Worm (Caenorhabditis elegans) whole organism, mixed stage, embryonic: ENCODE data around the gene sul-1.

Experiments
- bed-3 ChIP-seq: fragments of 200-800 bp; sonication (Bioruptor generic); optimal IDR thresholded peaks from 3 replicates; lab custom pipeline; 2018; ENCODE audit warnings: mild to moderate bottlenecking, missing genetic modification characterization, moderate library complexity, missing compliant biosample characterization
- blmp-1 ChIP-seq: fragments of 150-350 bp; optimal IDR thresholded peaks from 2 replicates; lab custom pipeline; 2014; ENCODE audit warnings: missing biosample characterization, missing genetic modification characterization
- ceh-39 ChIP-seq: fragments of 150-350 bp; optimal IDR thresholded peaks from 2 replicates; lab custom pipeline; 2014; ENCODE audit warnings: missing biosample characterization, missing genetic modification characterization
- ceh-43 ChIP-seq: fragments of 200-800 bp; sonication (Bioruptor generic); optimal IDR thresholded peaks from 2 replicates; lab custom pipeline; 2018; ENCODE audit warnings: mild to moderate bottlenecking, missing genetic modification characterization, moderate library complexity, missing compliant biosample characterization
- ces-1 ChIP-seq: fragments of 150-350 bp; optimal IDR thresholded peaks from 2 replicates; lab custom pipeline; 2014; ENCODE audit warnings: missing biosample characterization, missing genetic modification reagents, missing genetic modification characterization
- cnd-1 ChIP-seq: fragments of 200-800 bp; sonication (Bioruptor generic); optimal IDR thresholded peaks from 2 replicates; lab custom pipeline; 2018; ENCODE audit warnings: mild to moderate bottlenecking, missing genetic modification characterization, missing compliant biosample characterization
- drap-1 ChIP-seq: fragments of 200-800 bp; sonication (Bioruptor generic); optimal IDR thresholded peaks from 3 replicates; lab custom pipeline; 2018; ENCODE audit warnings: mild to moderate bottlenecking, missing genetic modification characterization, missing compliant biosample characterization
- elt-1 ChIP-seq: sonication (generic microtip); optimal IDR thresholded peaks from 2 replicates; lab custom pipeline; 2017; ENCODE audit warnings: missing genetic modification characterization, mild to moderate bottlenecking, missing compliant biosample characterization, antibody characterized with exemption, moderate library complexity, borderline replicate concordance; ENCODE audit not compliant: insufficient read depth
- elt-3 ChIP-seq: fragments of 150-350 bp; optimal IDR thresholded peaks from 2 replicates; lab custom pipeline; 2014; ENCODE audit warnings: missing biosample characterization, missing genetic modification characterization
- flh-1 ChIP-seq: fragments of 200-800 bp; sonication (Bioruptor generic); optimal IDR thresholded peaks from 2 replicates; lab custom pipeline; 2018; ENCODE audit warnings: mild to moderate bottlenecking, missing genetic modification characterization, moderate library complexity, missing compliant biosample characterization
- ham-2 ChIP-seq: fragments of 200-800 bp; sonication (Bioruptor generic); optimal IDR thresholded peaks from 2 replicates; lab custom pipeline; 2018; ENCODE audit warnings: mild to moderate bottlenecking, missing genetic modification characterization, missing compliant biosample characterization
- hlh-1 ChIP-seq: fragments of 150-350 bp; optimal IDR thresholded peaks from 2 replicates; lab custom pipeline; 2014; ENCODE audit warnings: missing biosample characterization, missing genetic modification reagents, missing genetic modification characterization
- lin-13 ChIP-seq: fragments of 150-350 bp; optimal IDR thresholded peaks from 2 replicates; lab custom pipeline; 2014; ENCODE audit warnings: missing biosample characterization, missing genetic modification characterization
- lin-32 ChIP-seq: fragments of 200-800 bp; sonication (Bioruptor generic); optimal IDR thresholded peaks from 2 replicates; lab custom pipeline; 2018; ENCODE audit warnings: mild to moderate bottlenecking, missing genetic modification characterization, missing compliant biosample characterization
- lsy-2 ChIP-seq: fragments of 150-350 bp; optimal IDR thresholded peaks from 2 replicates; lab custom pipeline; 2014; ENCODE audit warnings: missing biosample characterization, missing genetic modification characterization
- mep-1 ChIP-seq: fragments of 150-350 bp; optimal IDR thresholded peaks from 2 replicates; lab custom pipeline; 2017; ENCODE audit warnings: missing biosample characterization, missing genetic modification reagents, missing genetic modification characterization, inconsistent platforms
- nhr-12 ChIP-seq: fragments of 150-350 bp; optimal IDR thresholded peaks from 2 replicates; lab custom pipeline; 2014; ENCODE audit warnings: missing biosample characterization, missing genetic modification characterization
- nhr-237 ChIP-seq: fragments of 150-350 bp; optimal IDR thresholded peaks from 2 replicates; lab custom pipeline; 2014; ENCODE audit warnings: missing biosample characterization, missing genetic modification characterization
- nhr-28 ChIP-seq: fragments of 150-350 bp; optimal IDR thresholded peaks from 2 replicates; lab custom pipeline; 2014; ENCODE audit warnings: missing biosample characterization, missing genetic modification characterization
- pha-4 ChIP-seq: fragments of 150-350 bp; optimal IDR thresholded peaks from 2 replicates; lab custom pipeline; 2018; ENCODE audit warnings: missing biosample characterization, missing genetic modification reagents, missing genetic modification characterization
- sem-2 ChIP-seq: fragments of 200-800 bp; sonication (Bioruptor generic); optimal IDR thresholded peaks from 2 replicates; lab custom pipeline; 2018; ENCODE audit warnings: mild to moderate bottlenecking, missing genetic modification characterization, missing compliant biosample characterization
- snpc-4 ChIP-seq: fragments of 150-350 bp; optimal IDR thresholded peaks from 2 replicates; lab custom pipeline; 2014; ENCODE audit warnings: missing biosample characterization, missing genetic modification characterization
- sptf-1 ChIP-seq: sonication (generic microtip); optimal IDR thresholded peaks from 2 replicates; lab custom pipeline; 2017; ENCODE audit warnings: mild to moderate bottlenecking, missing genetic modification characterization, moderate library complexity, missing compliant biosample characterization
- tbx-8 ChIP-seq: fragments of 200-800 bp; sonication (Bioruptor generic); optimal IDR thresholded peaks from 2 replicates; lab custom pipeline; 2018; ENCODE audit warnings: mild to moderate bottlenecking, missing genetic modification characterization, moderate library complexity, missing compliant biosample characterization
- unc-120 ChIP-seq: sonication (generic microtip); optimal IDR thresholded peaks from 2 replicates; lab custom pipeline; 2017; ENCODE audit warnings: missing genetic modification characterization, missing compliant biosample characterization; ENCODE audit not compliant: poor library complexity, severe bottlenecking
- unc-39 ChIP-seq: fragments of 150-350 bp; optimal IDR thresholded peaks from 2 replicates; lab custom pipeline; 2014; ENCODE audit warnings: missing biosample characterization, missing genetic modification characterization
- unc-62 ChIP-seq: fragments of 150-350 bp; optimal IDR thresholded peaks from 2 replicates; lab custom pipeline; 2014; ENCODE audit warnings: missing biosample characterization, missing genetic modification reagents, missing genetic modification characterization
- zip-8 ChIP-seq: fragments of 150-350 bp; optimal IDR thresholded peaks from 2 replicates; lab custom pipeline; 2014; ENCODE audit warnings: missing biosample characterization, missing genetic modification characterization
- ztf-11 ChIP-seq: fragments of 150-350 bp; optimal IDR thresholded peaks from 2 replicates; lab custom pipeline; 2014; ENCODE audit warnings: missing biosample characterization, missing genetic modification characterization

Gene sul-1

DNA sequence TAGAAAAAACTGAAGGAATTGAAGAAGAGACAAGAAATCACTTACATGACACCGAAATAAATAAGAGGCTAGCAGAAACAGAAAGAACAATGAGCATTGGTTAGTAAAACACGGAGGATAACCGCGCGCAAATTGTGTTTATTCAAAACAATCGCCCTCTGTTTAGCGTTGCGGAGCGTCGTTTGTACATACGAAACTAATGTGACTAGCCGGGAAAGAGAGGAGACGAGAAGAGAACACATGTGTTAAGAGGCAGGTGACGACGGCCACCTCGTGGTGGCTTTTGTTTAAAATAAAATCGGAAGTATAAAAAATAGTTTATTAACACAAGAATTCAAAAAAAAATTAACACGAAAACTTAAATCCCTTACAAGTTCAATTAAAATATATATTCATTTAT is 24.9 kb downstream of the sul-1 start, which contains the start of gene F40F4.7:
Gene F40F4.7 (minus strand): TSS at position 122 of the 400 bp plus-strand sequence.
- TF ChIP-seq hlh-1 (tag; lab: Kevin White, UChicago) (peak; percentile 99), pha-4 (tag; lab: Kevin White, UChicago) (peak; percentile 61), snpc-4 (no peak), nhr-237 (tag; lab: Kevin White, UChicago) (no peak), lin-13 (tag; lab: Kevin White, UChicago) (peak; percentile 39)

DNA sequence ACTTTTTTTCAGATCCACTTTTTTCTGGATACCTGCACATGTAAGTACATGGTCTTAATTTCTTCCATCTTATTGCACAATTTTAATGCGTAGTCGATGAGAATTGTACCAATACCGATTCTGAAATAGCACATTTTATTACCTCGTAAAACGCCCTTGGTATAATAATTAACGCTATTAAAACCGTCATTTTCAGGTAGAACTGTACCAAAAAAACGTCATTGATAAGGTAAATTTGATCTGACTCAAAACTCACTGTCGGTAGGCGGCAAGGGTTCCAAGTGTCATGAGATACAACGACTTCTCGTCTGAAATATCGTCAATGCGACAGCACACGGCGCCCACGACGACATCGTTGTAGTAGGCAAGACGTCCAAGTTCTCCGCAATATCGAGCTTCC is 26.3 kb downstream of the sul-1 start:
- TF ChIP-seq unc-39 (tag; lab: Kevin White, UChicago) (no peak), ces-1 (GFP tag; lab: Kevin White, UChicago) (no peak), flh-1 (GFP tag; lab: Kevin White, UChicago) (no peak), drap-1 (GFP tag; lab: Kevin White, UChicago) (no peak), tbx-8 (GFP tag; lab: Kevin White, UChicago) (no peak)
- TF ChIP-seq, all 35 proteins: peak for 0

DNA sequence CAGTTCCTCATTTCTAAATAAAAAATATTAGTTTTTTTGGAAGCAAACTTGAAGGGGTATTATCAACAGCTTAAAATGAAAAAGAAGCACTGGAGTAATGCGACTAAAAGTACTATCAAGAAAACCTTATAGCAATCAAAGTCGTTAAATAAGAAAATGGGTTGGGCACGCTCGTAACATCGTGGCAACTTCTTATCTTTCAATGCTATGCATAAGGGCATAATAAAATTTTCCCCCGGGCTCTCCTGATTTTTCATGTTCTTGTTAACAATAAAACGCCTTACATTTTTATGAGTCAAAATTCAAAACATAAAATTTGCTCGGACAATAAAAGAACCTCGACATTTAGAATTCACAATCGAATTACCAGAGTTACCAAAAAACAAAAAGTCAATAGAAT is 27.1 kb downstream of the sul-1 start, which contains the start of gene irg-7:
Gene irg-7 (minus strand): TSS at position 23 of the 400 bp plus-strand sequence.
- no peak for TF ChIP-seq blmp-1 (tag; lab: Kevin White, UChicago)
- no peak for TF ChIP-seq nhr-237 (tag; lab: Kevin White, UChicago)
- no peak for TF ChIP-seq bed-3

DNA sequence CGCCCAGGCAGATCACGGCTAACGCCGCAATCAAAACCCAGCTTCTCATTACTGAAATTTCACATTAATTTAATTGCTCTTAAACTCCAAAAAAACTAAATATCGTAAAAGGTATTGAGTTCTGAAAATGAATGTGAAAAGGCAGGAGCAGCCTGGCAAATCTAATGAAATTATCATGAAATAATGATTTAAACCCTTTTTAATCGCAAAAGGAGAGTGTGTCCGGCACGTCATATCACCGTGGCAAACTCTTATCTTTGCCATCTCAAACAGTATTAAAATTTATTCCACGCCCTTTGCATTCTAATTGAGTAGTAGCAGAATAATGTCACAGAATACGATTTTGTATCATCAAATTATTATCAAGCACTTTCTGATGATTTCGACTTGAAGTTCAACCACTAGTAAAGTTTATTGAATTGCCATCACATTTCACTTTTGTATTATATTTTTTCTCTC is 35.3 kb downstream of the sul-1 start, which contains the start of gene F28B4.3:
Gene F28B4.3 (minus strand): TSS at position 51 of the 459 bp plus-strand sequence.
- no peak for TF ChIP-seq lin-32
- TF ChIP-seq unc-120: no peak
- TF ChIP-seq ztf-11 (tag; lab: Kevin White, UChicago): no peak
- no peak for TF ChIP-seq ceh-39 (tag; lab: Kevin White, UChicago)
- TF ChIP-seq ces-1 (GFP tag; lab: Kevin White, UChicago): no peak
- no peak for TF ChIP-seq ceh-43 (GFP tag; lab: Kevin White, UChicago)
- no peak for TF ChIP-seq drap-1 (GFP tag; lab: Kevin White, UChicago)
- TF ChIP-seq cnd-1: no peak
- no peak for TF ChIP-seq mep-1 (tag; lab: Kevin White, UChicago)
- TF ChIP-seq hlh-1 (tag; lab: Kevin White, UChicago): no peak
- no peak for TF ChIP-seq elt-3 (tag; lab: Kevin White, UChicago)
- no peak for TF ChIP-seq unc-39 (tag; lab: Kevin White, UChicago)
- TF ChIP-seq blmp-1 (tag; lab: Kevin White, UChicago): no peak
- TF ChIP-seq ham-2 (GFP tag; lab: Kevin White, UChicago): no peak
- TF ChIP-seq pha-4 (tag; lab: Kevin White, UChicago): no peak

DNA sequence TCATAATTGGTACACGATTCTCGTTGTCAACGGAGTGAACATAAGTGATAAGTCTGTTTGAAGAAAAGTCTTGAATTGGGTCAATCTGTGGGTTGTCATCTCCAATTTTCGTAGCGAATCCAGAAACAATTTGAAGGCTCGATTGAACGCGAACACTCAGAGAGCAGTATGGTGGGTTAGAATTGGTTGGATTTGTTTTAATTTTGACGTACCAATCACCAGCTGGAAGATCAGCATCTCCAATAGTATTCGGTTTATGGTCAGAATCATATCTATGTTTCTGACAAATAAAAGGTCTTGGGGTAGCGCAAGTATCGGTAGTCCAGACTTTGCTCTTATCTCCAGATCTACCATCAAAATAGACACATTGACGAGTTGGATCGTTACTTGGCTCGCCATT is 40.1 kb downstream of the sul-1 start:
- TF ChIP-seq elt-1 (no peak), ham-2 (GFP tag; lab: Kevin White, UChicago) (no peak), elt-3 (tag; lab: Kevin White, UChicago) (no peak), snpc-4 (no peak), nhr-237 (tag; lab: Kevin White, UChicago) (no peak), zip-8 (tag; lab: Kevin White, UChicago) (no peak), sptf-1 (tag; lab: Kevin White, UChicago) (no peak), ceh-43 (GFP tag; lab: Kevin White, UChicago) (no peak), sem-2 (GFP tag; lab: Kevin White, UChicago) (no peak), nhr-28 (tag; lab: Kevin White, UChicago) (no peak), unc-62 (GFP tag; lab: Kevin White, UChicago) (no peak), unc-39 (tag; lab: Kevin White, UChicago) (no peak), ztf-11 (tag; lab: Kevin White, UChicago) (no peak), mep-1 (tag; lab: Kevin White, UChicago) (no peak), bed-3 (no peak), lsy-2 (tag; lab: Kevin White, UChicago) (no peak), drap-1 (GFP tag; lab: Kevin White, UChicago) (no peak)
- TF ChIP-seq, all 35 proteins: peak for 0

DNA sequence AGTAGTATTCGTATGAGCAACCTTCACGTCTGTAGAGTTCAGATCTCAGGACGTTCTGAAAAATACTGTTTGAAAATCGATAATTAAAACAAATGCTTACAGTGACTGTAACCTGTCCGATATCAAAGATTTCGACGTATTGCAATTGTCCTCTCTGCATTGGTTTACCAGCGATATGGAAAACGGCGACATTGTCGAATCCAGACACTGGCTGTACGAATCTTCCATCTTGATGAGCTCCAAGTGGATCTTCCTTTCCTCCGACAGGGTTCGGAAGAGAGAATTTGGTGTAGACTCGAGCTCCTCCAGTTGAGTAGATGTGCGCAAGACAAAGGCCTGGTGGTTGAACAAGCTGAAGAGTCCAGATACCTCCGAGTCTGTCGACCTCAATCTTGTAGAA is 42.0 kb downstream of the sul-1 start:
- TF ChIP-seq hlh-1 (tag; lab: Kevin White, UChicago) (no peak), nhr-12 (tag; lab: Kevin White, UChicago) (no peak), ceh-43 (GFP tag; lab: Kevin White, UChicago) (no peak), unc-120 (no peak), sptf-1 (tag; lab: Kevin White, UChicago) (no peak)
